Fruit fly (Drosophila melanogaster) whole organism, embryonic: ENCODE measurements around the gene ClC-c.

Experiments
- C15 ChIP-seq: fragments of 200-800 bp; sonication (Bioruptor generic); IDR thresholded peaks from 3 replicates; pipeline ENCODE4 v1.3.6; 2022; ENCODE audit warnings: missing biosample characterization, missing genetic modification characterization
- CG10959 ChIP-seq: fragments of 200-800 bp; sonication (Bioruptor generic); IDR thresholded peaks from 2 replicates; pipeline ENCODE4 v1.3.6; 2022; ENCODE audit warnings: missing biosample characterization, missing genetic modification characterization
- CG11456 ChIP-seq: fragments of 200-800 bp; sonication (Bioruptor generic); IDR thresholded peaks from 3 replicates; pipeline ENCODE4 v1.3.6; 2022; ENCODE audit warnings: missing biosample characterization, missing genetic modification characterization
- CG11696 ChIP-seq: fragments of 200-800 bp; sonication (Bioruptor generic); IDR thresholded peaks from 2 replicates; pipeline ENCODE4 v1.3.6; 2022; ENCODE audit warnings: missing biosample characterization, missing genetic modification characterization
- CG11723 ChIP-seq: fragments of 200-800 bp; sonication (Bioruptor generic); optimal IDR thresholded peaks from 2 replicates; lab custom pipeline; 2017; ENCODE audit warnings: missing biosample characterization, mild to moderate bottlenecking, missing genetic modification characterization
- CG12659 ChIP-seq: fragments of 200-800 bp; sonication (Bioruptor generic); optimal IDR thresholded peaks from 3 replicates; lab custom pipeline; 2017; ENCODE audit warnings: mild to moderate bottlenecking, missing biosample characterization, missing genetic modification reagents, missing genetic modification characterization
- CG14710 ChIP-seq: fragments of 200-800 bp; sonication (Bioruptor generic); optimal IDR thresholded peaks from 3 replicates; lab custom pipeline; 2019; ENCODE audit warnings: missing biosample characterization, mild to moderate bottlenecking, missing genetic modification characterization, moderate library complexity
- CG16779 ChIP-seq: fragments of 200-800 bp; sonication (Bioruptor generic); IDR thresholded peaks from 2 replicates; pipeline ENCODE4 v1.3.6; 2022; ENCODE audit warnings: missing biosample characterization, missing genetic modification characterization
- CG17385 ChIP-seq: fragments of 200-800 bp; sonication (Bioruptor generic); optimal IDR thresholded peaks from 3 replicates; lab custom pipeline; 2018; ENCODE audit warnings: missing biosample characterization, mild to moderate bottlenecking, missing genetic modification characterization
- CG17912 ChIP-seq: fragments of 200-800 bp; sonication (Bioruptor generic); optimal IDR thresholded peaks from 2 replicates; lab custom pipeline; 2018; ENCODE audit warnings: missing biosample characterization, mild to moderate bottlenecking, missing genetic modification characterization
- CG2129 ChIP-seq: fragments of 200-800 bp; sonication (Bioruptor generic); IDR thresholded peaks from 2 replicates; pipeline ENCODE4 v1.3.6; 2022; ENCODE audit warnings: missing biosample characterization, missing genetic modification characterization; ENCODE audit not compliant: partially characterized antibody
- CG2199 ChIP-seq: fragments of 200-800 bp; sonication (Bioruptor generic); IDR thresholded peaks from 3 replicates; pipeline ENCODE4 v1.3.6; 2022; ENCODE audit warnings: missing biosample characterization, missing genetic modification characterization
- CG34224 ChIP-seq: fragments of 200-800 bp; sonication (Bioruptor generic); IDR thresholded peaks from 3 replicates; pipeline ENCODE4 v1.3.6; 2022; ENCODE audit warnings: missing biosample characterization, missing genetic modification characterization; ENCODE audit not compliant: partially characterized antibody
- CG34422 ChIP-seq: fragments of 200-800 bp; sonication (Bioruptor generic); IDR thresholded peaks from 3 replicates; pipeline ENCODE4 v1.3.6; 2022; ENCODE audit warnings: missing biosample characterization, missing genetic modification characterization
- CG3726 ChIP-seq: fragments of 200-800 bp; sonication (Bioruptor generic); IDR thresholded peaks from 3 replicates; pipeline ENCODE4, ENCODE4 v1.3.6; 2022; ENCODE audit warnings: missing biosample characterization, missing genetic modification characterization
- CG4328 ChIP-seq: fragments of 200-800 bp; sonication (Bioruptor generic); optimal IDR thresholded peaks from 3 replicates; lab custom pipeline; 2017; ENCODE audit warnings: missing biosample characterization, missing genetic modification reagents, missing genetic modification characterization
- CG43689 ChIP-seq: fragments of 200-800 bp; sonication (Bioruptor generic); IDR thresholded peaks from 2 replicates; pipeline ENCODE4 v1.3.6; 2022; ENCODE audit warnings: missing biosample characterization, missing genetic modification characterization
- CG6254 ChIP-seq: fragments of 200-800 bp; sonication (Bioruptor generic); optimal IDR thresholded peaks from 3 replicates; lab custom pipeline; 2017; ENCODE audit warnings: mild to moderate bottlenecking, missing biosample characterization, missing genetic modification reagents, missing genetic modification characterization
- CG6791 ChIP-seq: fragments of 200-800 bp; sonication (Bioruptor generic); IDR thresholded peaks from 3 replicates; pipeline ENCODE4 v1.3.6; 2022; ENCODE audit warnings: missing biosample characterization, missing genetic modification characterization; ENCODE audit not compliant: partially characterized antibody
- CG7745 ChIP-seq: fragments of 200-800 bp; sonication (Bioruptor generic); optimal IDR thresholded peaks from 2 replicates; lab custom pipeline; 2018; ENCODE audit warnings: missing biosample characterization, mild to moderate bottlenecking, missing genetic modification characterization, moderate library complexity
- CG8281 ChIP-seq: fragments of 200-800 bp; sonication (Bioruptor generic); optimal IDR thresholded peaks from 2 replicates; lab custom pipeline; 2018; ENCODE audit warnings: missing biosample characterization, mild to moderate bottlenecking, missing genetic modification characterization, moderate library complexity
- CG8924 ChIP-seq: fragments of 200-800 bp; optimal IDR thresholded peaks from 3 replicates; lab custom pipeline; 2019; ENCODE audit warnings: missing biosample characterization, mild to moderate bottlenecking, missing genetic modification characterization, moderate library complexity
- D19B ChIP-seq: fragments of 200-800 bp; sonication (Bioruptor generic); optimal IDR thresholded peaks from 2 replicates; lab custom pipeline; 2017; ENCODE audit warnings: missing biosample characterization, mild to moderate bottlenecking, missing genetic modification characterization
- Fer3 ChIP-seq: fragments of 200-800 bp; sonication (Bioruptor generic); optimal IDR thresholded peaks from 2 replicates; lab custom pipeline; 2018; ENCODE audit warnings: missing biosample characterization, mild to moderate bottlenecking, missing genetic modification characterization, moderate library complexity
- H2.0 ChIP-seq: fragments of 200-800 bp; sonication (Bioruptor generic); IDR thresholded peaks from 2 replicates; pipeline ENCODE4 v1.3.6; 2022; ENCODE audit warnings: missing biosample characterization, missing genetic modification characterization
- Hey ChIP-seq: fragments of 200-800 bp; sonication (Bioruptor generic); optimal IDR thresholded peaks from 3 replicates; lab custom pipeline; 2018; ENCODE audit warnings: missing biosample characterization, mild to moderate bottlenecking, missing genetic modification characterization
- Hmx ChIP-seq: fragments of 200-800 bp; sonication (Bioruptor generic); optimal IDR thresholded peaks from 2 replicates; lab custom pipeline; 2016; ENCODE audit warnings: missing biosample characterization, missing genetic modification characterization
- Jarid2 ChIP-seq: fragments of 200-800 bp; sonication (Bioruptor generic); optimal IDR thresholded peaks from 3 replicates; lab custom pipeline; 2017; ENCODE audit warnings: mild to moderate bottlenecking, missing biosample characterization, missing genetic modification reagents, missing genetic modification characterization
- Myb ChIP-seq: fragments of 200-800 bp; sonication (Bioruptor generic); optimal IDR thresholded peaks from 2 replicates; lab custom pipeline; 2016; ENCODE audit warnings: missing biosample characterization, missing genetic modification characterization
- NC2β ChIP-seq: fragments of 200-800 bp; sonication (Bioruptor generic); optimal IDR thresholded peaks from 2 replicates; lab custom pipeline; 2016; ENCODE audit warnings: missing biosample characterization, missing genetic modification characterization
- Scr ChIP-seq: fragments of 200-800 bp; sonication (Bioruptor generic); IDR thresholded peaks from 2 replicates; pipeline ENCODE4 v1.3.6; 2022; ENCODE audit warnings: missing biosample characterization, missing genetic modification characterization; ENCODE audit not compliant: partially characterized antibody
- Xbp1 ChIP-seq: fragments of 200-800 bp; sonication (Bioruptor generic); optimal IDR thresholded peaks from 3 replicates; lab custom pipeline; 2016; ENCODE audit warnings: missing biosample characterization, mild to moderate bottlenecking, missing genetic modification characterization
- abd-A ChIP-seq: fragments of 200-800 bp; sonication (Bioruptor generic); optimal IDR thresholded peaks from 3 replicates; lab custom pipeline; 2019; ENCODE audit warnings: missing biosample characterization, mild to moderate bottlenecking, missing genetic modification characterization, moderate library complexity
- br ChIP-seq: fragments of >200 bp; optimal IDR thresholded peaks from 2 replicates; lab custom pipeline; 2017
- crol ChIP-seq: fragments of 200-800 bp; sonication (Bioruptor generic); IDR thresholded peaks from 2 replicates; pipeline ENCODE4 v1.3.6; 2022; ENCODE audit warnings: missing biosample characterization, missing genetic modification characterization
- dan ChIP-seq: fragments of 200-800 bp; sonication (Bioruptor generic); IDR thresholded peaks from 2 replicates; pipeline ENCODE4 v1.3.6; 2022; ENCODE audit warnings: missing biosample characterization, missing genetic modification characterization
- dati ChIP-seq: fragments of 200-800 bp; sonication (Bioruptor generic); IDR thresholded peaks from 2 replicates; pipeline ENCODE4 v1.3.6; 2022; ENCODE audit warnings: missing biosample characterization, missing genetic modification characterization
- dm ChIP-seq: fragments of 200-800 bp; sonication (Bioruptor generic); optimal IDR thresholded peaks from 3 replicates; lab custom pipeline; 2016; ENCODE audit warnings: missing biosample characterization, missing genetic modification characterization
- fru ChIP-seq: fragments of >200 bp; optimal IDR thresholded peaks from 2 replicates; lab custom pipeline; 2017
- lov ChIP-seq, 2 experiments: fragments of 200-800 bp in 1 of 2; fragments of >200 bp in 1 of 2; sonication (Bioruptor generic) in 1 of 2; IDR thresholded peaks in 1 of 2; optimal IDR thresholded peaks in 1 of 2; 2 replicates in 1 of 2; 3 replicates in 1 of 2; pipeline versions ENCODE4 v1.3.6 to Lab custom; 2017 to 2022; ENCODE audit warnings: missing biosample characterization in 1 of 2, missing genetic modification characterization in 1 of 2
- maf-S ChIP-seq: fragments of 200-800 bp; sonication (Bioruptor generic); optimal IDR thresholded peaks from 2 replicates; lab custom pipeline; 2016; ENCODE audit warnings: missing biosample characterization, missing genetic modification characterization
- mirr ChIP-seq: fragments of 200-800 bp; sonication (Bioruptor generic); optimal IDR thresholded peaks from 3 replicates; lab custom pipeline; 2018; ENCODE audit warnings: missing biosample characterization, mild to moderate bottlenecking, missing genetic modification characterization
- nmo ChIP-seq: fragments of 200-800 bp; sonication (Bioruptor generic); optimal IDR thresholded peaks from 2 replicates; lab custom pipeline; 2018; ENCODE audit warnings: missing biosample characterization, mild to moderate bottlenecking, missing genetic modification characterization, moderate library complexity
- onecut ChIP-seq: fragments of 200-800 bp; sonication (Bioruptor generic); IDR thresholded peaks from 2 replicates; pipeline ENCODE4 v1.3.6; 2022; ENCODE audit warnings: missing biosample characterization, missing genetic modification characterization
- psq ChIP-seq: fragments of 200-800 bp; sonication (Bioruptor generic); optimal IDR thresholded peaks from 2 replicates; lab custom pipeline; 2017; ENCODE audit warnings: missing biosample characterization, missing genetic modification characterization
- pzg ChIP-seq: fragments of 200-800 bp; sonication (Bioruptor generic); optimal IDR thresholded peaks from 3 replicates; lab custom pipeline; 2018; ENCODE audit warnings: missing biosample characterization, mild to moderate bottlenecking, missing genetic modification characterization, moderate library complexity
- sd ChIP-seq: fragments of 200-800 bp; sonication (Bioruptor generic); optimal IDR thresholded peaks from 3 replicates; lab custom pipeline; 2018; ENCODE audit warnings: missing biosample characterization, mild to moderate bottlenecking, missing genetic modification characterization, moderate library complexity
- ssp ChIP-seq: fragments of 200-800 bp; sonication (Bioruptor generic); IDR thresholded peaks from 2 replicates; pipeline ENCODE4 v1.3.6; 2022; ENCODE audit warnings: missing biosample characterization, missing genetic modification characterization
- ttk ChIP-seq: fragments of 200-800 bp; sonication (Bioruptor generic); IDR thresholded peaks from 2 replicates; pipeline ENCODE4 v2.1.2; 2022; ENCODE audit warnings: missing biosample characterization, missing genetic modification characterization

ClC-c gene

DNA sequence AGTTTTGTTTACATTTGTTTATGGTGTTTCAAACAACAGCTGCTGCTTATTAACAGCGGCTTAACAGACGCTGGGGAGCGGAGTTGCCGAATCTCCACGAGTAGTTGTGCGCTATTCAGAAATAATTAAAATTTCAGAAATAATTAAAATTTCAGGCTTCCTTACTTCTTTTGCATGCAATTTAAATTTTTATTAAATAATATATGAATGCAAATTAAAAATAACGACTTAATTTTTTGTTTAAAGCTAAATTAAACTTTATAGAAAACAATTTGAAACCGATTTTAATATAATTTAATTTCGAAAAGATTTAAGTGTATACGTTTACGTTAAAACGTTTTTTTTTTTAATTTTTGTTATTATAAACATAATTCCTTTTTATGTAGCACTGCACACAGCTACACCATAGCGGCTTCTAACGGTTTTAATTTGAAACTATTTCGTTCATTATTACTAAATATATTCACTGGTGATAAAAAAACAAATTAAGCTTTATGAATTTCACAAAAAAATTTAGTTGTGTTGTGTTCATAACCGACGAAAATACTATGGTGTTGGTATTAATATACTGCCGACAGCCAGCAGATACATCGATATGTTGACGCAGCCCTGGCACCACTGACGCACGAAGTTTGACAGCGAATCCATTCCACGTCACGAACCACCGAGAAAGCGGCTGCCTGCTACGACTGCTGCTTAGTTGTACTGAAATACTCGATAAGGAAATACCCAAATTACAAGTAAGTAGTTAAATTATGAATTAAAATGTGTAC lies 38.9 kb downstream of the ClC-c start, which contains the start of gene SsRbeta (continued):
- peak; percentile 91 for TF ChIP-seq pzg (GFP tag; lab: Kevin White, UChicago)
- no peak; the same call in 1 of the 2 replicates for TF ChIP-seq onecut
- TF ChIP-seq CG17912 (GFP tag; lab: Kevin White, UChicago) = peak; percentile 55
- TF ChIP-seq CG4328 (GFP tag; lab: Kevin White, UChicago) = peak; percentile 44
- no peak for TF ChIP-seq dan (GFP tag; lab: Robert Waterston, UW)
- peak; percentile 68; the same call in 2 of the 3 replicates for TF ChIP-seq CG34422 (GFP tag; lab: Robert Waterston, UW)
- no peak for TF ChIP-seq CG6254 (GFP tag; lab: Kevin White, UChicago)
- TF ChIP-seq CG8281 (tag; lab: Kevin White, UChicago) = no peak
- no peak for TF ChIP-seq Hey
- TF ChIP-seq mirr (GFP tag; lab: Kevin White, UChicago) = peak; percentile 3
- TF ChIP-seq CG3726 (GFP tag; lab: Robert Waterston, UW) = no peak
- no peak for TF ChIP-seq D19B
- TF ChIP-seq ssp = no peak
- peak; percentile 61 for TF ChIP-seq NC2β (GFP tag; lab: Kevin White, UChicago)
- no peak for TF ChIP-seq fru (lab: Kevin White, UChicago)
- peak; percentile 9 for TF ChIP-seq nmo (GFP tag; lab: Kevin White, UChicago)
- TF ChIP-seq CG12659 = peak; percentile 19
- no peak for TF ChIP-seq abd-A (tag; lab: Kevin White, UChicago)
- TF ChIP-seq br (lab: Kevin White, UChicago) = no peak
- peak; percentile 82 for TF ChIP-seq CG6791 (GFP tag; lab: Robert Waterston, UW)
- TF ChIP-seq H2.0 = peak; percentile 76
- TF ChIP-seq Scr (GFP tag; lab: Robert Waterston, UW) = peak; percentile 72
- peak; percentile 7 for TF ChIP-seq Fer3
- TF ChIP-seq lov (optimal IDR thresholded peaks at IDR 0.05; lab: Kevin White, UChicago) = no peak
- TF ChIP-seq lov (GFP tag; IDR thresholded peaks at IDR 0.05; lab: Robert Waterston, UW) = 0 out of 3 replicates have a peak, but pooled peaks have one; percentile 4
- TF ChIP-seq CG7745 = no peak
- TF ChIP-seq CG43689 (GFP tag; lab: Robert Waterston, UW) = no peak
- TF ChIP-seq CG8924 = peak; percentile 5
- TF ChIP-seq Jarid2 (GFP tag; lab: Kevin White, UChicago) = peak; percentile 37
- TF ChIP-seq CG2129 (GFP tag; lab: Robert Waterston, UW) = peak; percentile 36
- TF ChIP-seq CG10959 (GFP tag; lab: Robert Waterston, UW) = no peak
- TF ChIP-seq CG14710 (tag; lab: Kevin White, UChicago) = peak; percentile 40
- TF ChIP-seq crol (GFP tag; lab: Robert Waterston, UW) = no peak
- peak; percentile 46; the same call in 1 of the 2 replicates for TF ChIP-seq CG16779
- peak; percentile 48 for TF ChIP-seq Xbp1 (GFP tag; lab: Kevin White, UChicago)
- no peak for TF ChIP-seq sd (tag; lab: Kevin White, UChicago)
- no peak for TF ChIP-seq maf-S (GFP tag; lab: Kevin White, UChicago)
- no peak for TF ChIP-seq CG11723 (GFP tag; lab: Kevin White, UChicago)
- TF ChIP-seq CG2199 = 0 out of 3 replicates have a peak, but pooled peaks have one; percentile 17
- no peak for TF ChIP-seq dm (GFP tag; lab: Kevin White, UChicago)
- TF ChIP-seq CG34224 (GFP tag; lab: Robert Waterston, UW) = peak; percentile 59
- no peak for TF ChIP-seq C15 (GFP tag; lab: Robert Waterston, UW)
- TF ChIP-seq dati (GFP tag; lab: Robert Waterston, UW) = no peak
- no peak for TF ChIP-seq CG17385
- no peak for TF ChIP-seq Hmx (GFP tag; lab: Kevin White, UChicago)
- TF ChIP-seq CG11456 = peak; percentile 64
- peak; percentile 56 for TF ChIP-seq CG11696 (GFP tag; lab: Robert Waterston, UW)
- peak; percentile 63 for TF ChIP-seq Myb
- TF ChIP-seq ttk = peak; percentile 50
- TF ChIP-seq psq (GFP tag; lab: Kevin White, UChicago) = no peak
